Worm (Caenorhabditis elegans): Measurements from ENCODE around the gene F45D3.2.

ce11 chrV:12554172-12555031 is 13.6 kb downstream of the F45D3.2 start:
- no peak for TF ChIP-seq klf-2 (GFP tag; conservative IDR thresholded peaks at IDR 0.05)
- TF ChIP-seq cog-1 (tag; optimal IDR thresholded peaks at IDR 0.05), result no peak
- TF ChIP-seq ztf-29 (GFP tag; IDR thresholded peaks at IDR 0.05), result no peak
- no peak for TF ChIP-seq tab-1 (GFP tag; IDR thresholded peaks at IDR 0.05)
- TF ChIP-seq ztf-23 (GFP tag; IDR thresholded peaks at IDR 0.05), result no peak
- no peak for TF ChIP-seq flt-1 (GFP tag; IDR thresholded peaks at IDR 0.05)
- no peak for TF ChIP-seq ref-1 (GFP tag; conservative IDR thresholded peaks at IDR 0.05)
- no peak for TF ChIP-seq T22C8.4 (GFP tag; IDR thresholded peaks at IDR 0.05)

Data from whole organism, midembryonic.